Worm (Caenorhabditis elegans) whole organism, young adult: ENCODE measurements around the gene col-132.

Experiments used
- B0336.3 ChIP-seq: fragments of 200-800 bp; sonication (Bioruptor generic); IDR thresholded peaks from 2 replicates; pipeline ENCODE4 v1.3.6; 2022; ENCODE audit warnings: missing genetic modification characterization, missing compliant biosample characterization
- C17E4.6 ChIP-seq: fragments of 200-800 bp; sonication (Bioruptor generic); IDR thresholded peaks from 2 replicates; pipeline ENCODE4 v1.3.6; 2022; ENCODE audit warnings: missing genetic modification reagents, missing genetic modification characterization, missing compliant biosample characterization
- D2030.7 ChIP-seq: fragments of 200-800 bp; sonication (Bioruptor generic); IDR thresholded peaks from 2 replicates; pipeline ENCODE4 v1.3.6; 2022; ENCODE audit warnings: missing genetic modification reagents, missing genetic modification characterization, missing compliant biosample characterization
- F23B12.7 ChIP-seq: sonication (generic microtip); optimal IDR thresholded peaks from 2 replicates; lab custom pipeline; 2017; ENCODE audit warnings: missing genetic modification characterization, mild to moderate bottlenecking, missing compliant biosample characterization, antibody characterized with exemption, moderate library complexity; ENCODE audit not compliant: insufficient read depth
- F33H1.4 ChIP-seq: fragments of 200-800 bp; sonication (Bioruptor generic); IDR thresholded peaks from 2 replicates; pipeline ENCODE4 v1.3.6; 2022; ENCODE audit warnings: missing genetic modification reagents, missing genetic modification characterization, missing compliant biosample characterization
- F37B4.10 ChIP-seq: fragments of 200-800 bp; sonication (Bioruptor generic); IDR thresholded peaks from 2 replicates; pipeline ENCODE4 v1.3.6; 2022; ENCODE audit warnings: missing genetic modification characterization, missing compliant biosample characterization
- F49E8.2 ChIP-seq: sonication (generic microtip); optimal IDR thresholded peaks from 3 replicates; lab custom pipeline; 2017; ENCODE audit warnings: missing genetic modification characterization, mild to moderate bottlenecking, missing compliant biosample characterization, antibody characterized with exemption, moderate library complexity; ENCODE audit not compliant: insufficient read depth
- K12H6.12 ChIP-seq: fragments of 200-800 bp; sonication (Bioruptor generic); optimal IDR thresholded peaks from 2 replicates; lab custom pipeline; 2018; ENCODE audit warnings: mild to moderate bottlenecking, missing genetic modification characterization, missing compliant biosample characterization
- T26A5.8 ChIP-seq: sonication (generic microtip); optimal IDR thresholded peaks from 2 replicates; lab custom pipeline; 2016; ENCODE audit warnings: missing genetic modification characterization, missing compliant biosample characterization
- aptf-2 ChIP-seq: fragments of 200-800 bp; sonication (Bioruptor generic); conservative IDR thresholded peaks from 2 replicates; pipeline ENCODE4 v1.3.6; 2022; ENCODE audit warnings: missing genetic modification reagents, missing genetic modification characterization, missing compliant biosample characterization
- attf-6 ChIP-seq: fragments of 200-800 bp; sonication (Bioruptor generic); IDR thresholded peaks from 2 replicates; pipeline ENCODE4 v1.3.6; 2022; ENCODE audit warnings: missing genetic modification reagents, missing genetic modification characterization, missing compliant biosample characterization
- bed-1 ChIP-seq: fragments of 200-800 bp; sonication (Bioruptor generic); IDR thresholded peaks from 2 replicates; pipeline ENCODE4 v1.3.6; 2022; ENCODE audit warnings: missing genetic modification reagents, missing genetic modification characterization, missing compliant biosample characterization
- ceh-58 ChIP-seq: fragments of 200-800 bp; sonication (Bioruptor generic); IDR thresholded peaks from 2 replicates; pipeline ENCODE4 v1.3.6; 2022; ENCODE audit warnings: missing genetic modification characterization, missing compliant biosample characterization
- dox-1 ChIP-seq: fragments of 200-800 bp; sonication (Bioruptor generic); IDR thresholded peaks from 2 replicates; pipeline ENCODE4 v1.3.6; 2022; ENCODE audit warnings: missing genetic modification reagents, missing genetic modification characterization, missing compliant biosample characterization
- dpff-1 ChIP-seq: sonication (generic microtip); optimal IDR thresholded peaks from 2 replicates; lab custom pipeline; 2017; ENCODE audit warnings: mild to moderate bottlenecking, missing genetic modification characterization, missing compliant biosample characterization
- egl-18 ChIP-seq: fragments of 200-800 bp; sonication (Bioruptor generic); IDR thresholded peaks from 2 replicates; pipeline ENCODE4 v1.3.6; 2022; ENCODE audit warnings: missing genetic modification reagents, missing genetic modification characterization, missing compliant biosample characterization
- ekl-4 ChIP-seq: fragments of 200-800 bp; sonication (Bioruptor generic); IDR thresholded peaks from 2 replicates; pipeline ENCODE4 v1.3.6; 2022; ENCODE audit warnings: missing genetic modification reagents, missing genetic modification characterization, missing compliant biosample characterization
- hmg-20 ChIP-seq: fragments of 200-800 bp; sonication (Bioruptor generic); IDR thresholded peaks from 2 replicates; pipeline ENCODE4 v1.3.6; 2022; ENCODE audit warnings: missing genetic modification reagents, missing genetic modification characterization, missing compliant biosample characterization
- hrde-1 ChIP-seq: sonication (generic microtip); optimal IDR thresholded peaks from 2 replicates; lab custom pipeline; 2016; ENCODE audit warnings: missing genetic modification characterization, mild to moderate bottlenecking, missing compliant biosample characterization, moderate library complexity, missing genotype, missing genetic modification reagents, borderline replicate concordance
- hsf-1 ChIP-seq: fragments of 200-800 bp; sonication (Bioruptor generic); IDR thresholded peaks from 2 replicates; pipeline ENCODE4 v1.3.6; 2022; ENCODE audit warnings: missing genetic modification reagents, missing genetic modification characterization, missing compliant biosample characterization
- lag-1 ChIP-seq: fragments of 200-800 bp; sonication (Bioruptor generic); IDR thresholded peaks from 2 replicates; pipeline ENCODE4 v1.3.6; 2022; ENCODE audit warnings: missing genetic modification reagents, missing genetic modification characterization, missing compliant biosample characterization
- let-607 ChIP-seq, 2 experiments: fragments of 200-800 bp in 1 of 2; sonication (Bioruptor generic) in 1 of 2; sonication (generic microtip) in 1 of 2; optimal IDR thresholded peaks; 2 replicates each; lab custom pipeline; 2016 to 2018; ENCODE audit warnings: mild to moderate bottlenecking in 2 of 2, missing compliant biosample characterization in 2 of 2, missing genetic modification characterization in 2 of 2, moderate library complexity in 2 of 2, missing genotype in 1 of 2
- lin-26 ChIP-seq: fragments of 200-800 bp; sonication (Bioruptor generic); IDR thresholded peaks from 2 replicates; pipeline ENCODE4 v1.3.6; 2022; ENCODE audit warnings: missing genetic modification reagents, missing genetic modification characterization, missing compliant biosample characterization
- lin-40 ChIP-seq: sonication (generic microtip); optimal IDR thresholded peaks from 2 replicates; lab custom pipeline; 2016; ENCODE audit warnings: missing genetic modification characterization, mild to moderate bottlenecking, missing compliant biosample characterization, missing genotype, missing genetic modification reagents
- lin-54 ChIP-seq: fragments of 200-800 bp; sonication (Bioruptor generic); optimal IDR thresholded peaks from 2 replicates; lab custom pipeline; 2018; ENCODE audit warnings: mild to moderate bottlenecking, missing genetic modification characterization, missing compliant biosample characterization
- lir-1 ChIP-seq: fragments of 200-800 bp; sonication (Bioruptor generic); conservative IDR thresholded peaks from 2 replicates; pipeline ENCODE4 v1.3.6; 2022; ENCODE audit warnings: missing genetic modification reagents, missing genetic modification characterization, missing compliant biosample characterization
- madf-10 ChIP-seq: sonication (generic microtip); optimal IDR thresholded peaks from 2 replicates; lab custom pipeline; 2016; ENCODE audit warnings: mild to moderate bottlenecking, missing genetic modification characterization, missing compliant biosample characterization
- madf-3 ChIP-seq: fragments of 200-800 bp; sonication (Bioruptor generic); IDR thresholded peaks from 2 replicates; pipeline ENCODE4 v1.3.6; 2022; ENCODE audit warnings: missing genetic modification reagents, missing genetic modification characterization, missing compliant biosample characterization
- madf-6 ChIP-seq: fragments of 200-800 bp; sonication (Bioruptor generic); IDR thresholded peaks from 2 replicates; pipeline ENCODE4 v1.3.6; 2022; ENCODE audit warnings: missing genetic modification reagents, missing genetic modification characterization, missing compliant biosample characterization
- mxl-1 ChIP-seq: sonication (generic microtip); optimal IDR thresholded peaks from 2 replicates; lab custom pipeline; 2016; ENCODE audit warnings: missing genetic modification characterization, missing compliant biosample characterization
- nfya-2 ChIP-seq: fragments of 200-800 bp; sonication (Bioruptor generic); IDR thresholded peaks from 2 replicates; pipeline ENCODE4 v1.3.6; 2022; ENCODE audit warnings: missing genetic modification reagents, missing genetic modification characterization, missing compliant biosample characterization
- nhr-80 ChIP-seq: sonication (generic microtip); optimal IDR thresholded peaks from 2 replicates; lab custom pipeline; 2016; ENCODE audit warnings: missing genetic modification characterization, missing compliant biosample characterization
- pbrm-1 ChIP-seq: fragments of 200-800 bp; sonication (Bioruptor generic); IDR thresholded peaks from 2 replicates; pipeline ENCODE4 v1.3.6; 2022; ENCODE audit warnings: missing genetic modification reagents, missing genetic modification characterization, missing compliant biosample characterization
- rcor-1 ChIP-seq: fragments of 200-800 bp; sonication (Bioruptor generic); IDR thresholded peaks from 2 replicates; pipeline ENCODE4 v1.3.6; 2022; ENCODE audit warnings: missing genetic modification reagents, missing genetic modification characterization, missing compliant biosample characterization
- rpc-1 ChIP-seq, 2 experiments: fragments of 150-350 bp in 1 of 2; sonication (generic microtip) in 1 of 2; optimal IDR thresholded peaks; 2 replicates each; lab custom pipeline; 2014 to 2018; ENCODE audit warnings: missing biosample characterization in 1 of 2, missing genetic modification characterization in 1 of 2, missing genetic modification reagents in 1 of 2, missing genotype in 1 of 2
- snpc-1.1 ChIP-seq: sonication (generic microtip); optimal IDR thresholded peaks from 2 replicates; lab custom pipeline; 2017; ENCODE audit warnings: missing genetic modification characterization, mild to moderate bottlenecking, missing compliant biosample characterization, antibody characterized with exemption, moderate library complexity, missing genotype, missing genetic modification reagents; ENCODE audit not compliant: insufficient read depth
- snpc-3.4 ChIP-seq: sonication (generic microtip); optimal IDR thresholded peaks from 2 replicates; lab custom pipeline; 2017; ENCODE audit warnings: missing genetic modification characterization, mild to moderate bottlenecking, missing compliant biosample characterization, antibody characterized with exemption, moderate library complexity, missing genotype, missing genetic modification reagents
- tbx-9 ChIP-seq: sonication (generic microtip); optimal IDR thresholded peaks from 2 replicates; lab custom pipeline; 2016; ENCODE audit warnings: borderline replicate concordance, missing genetic modification characterization, inconsistent platforms, missing compliant biosample characterization
- unc-130 ChIP-seq: sonication (generic microtip); optimal IDR thresholded peaks from 2 replicates; lab custom pipeline; 2016; ENCODE audit warnings: missing genetic modification reagents, missing genetic modification characterization, missing compliant biosample characterization
- zim-3 ChIP-seq: sonication (generic microtip); optimal IDR thresholded peaks from 2 replicates; lab custom pipeline; 2017; ENCODE audit warnings: mild to moderate bottlenecking, missing genetic modification characterization, moderate library complexity, missing compliant biosample characterization

The col-132 gene

ce11 chrIV:13052568-13052967 is 38.3 kb downstream of the col-132 start, which contains the start of gene F49E11.7:
Gene F49E11.7, plus strand, starts transcription at chrIV:13052868.
- no peak for TF ChIP-seq lir-1 (GFP tag; lab: Robert Waterston, UW)
- no peak for TF ChIP-seq C17E4.6 (GFP tag; lab: Robert Waterston, UW)
- no peak for TF ChIP-seq tbx-9 (tag; lab: Kevin White, UChicago)
- TF ChIP-seq dox-1 (GFP tag; lab: Robert Waterston, UW), result no peak
- no peak for TF ChIP-seq madf-6
- TF ChIP-seq D2030.7 (GFP tag; lab: Robert Waterston, UW), result no peak
- TF ChIP-seq lag-1 (GFP tag; lab: Robert Waterston, UW), result no peak
- TF ChIP-seq nhr-80 (tag; lab: Kevin White, UChicago), result no peak

DNA sequence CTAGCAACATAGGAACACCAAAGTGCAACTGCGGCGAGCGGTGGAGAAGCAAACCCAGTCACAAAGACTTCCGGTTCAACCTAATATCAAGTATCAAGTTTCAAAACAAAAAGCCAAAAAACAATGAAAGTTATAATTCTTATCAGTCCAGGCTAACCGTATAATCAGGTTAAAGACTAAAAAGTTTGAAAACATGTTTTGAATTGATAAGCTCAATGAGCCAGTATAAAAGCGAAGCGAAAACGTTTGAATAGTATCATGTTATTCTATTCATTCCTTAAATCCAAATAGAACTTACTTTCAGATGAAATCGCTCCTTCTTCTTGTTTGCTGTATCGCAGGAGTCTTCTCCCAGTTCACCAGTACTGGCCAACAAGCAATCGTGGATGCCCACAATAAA is 39.8 kb downstream of the col-132 start, which contains the start of gene scl-11:
scl-11 (plus strand) TSS at position 301 of the 400 bp plus-strand sequence.
- TF ChIP-seq B0336.3 (GFP tag; lab: Robert Waterston, UW) (no peak), let-607 (tag; optimal IDR thresholded peaks at IDR 0.05; lab: Kevin White, UChicago) (no peak), K12H6.12 (tag; lab: Kevin White, UChicago) (no peak), zim-3 (tag; lab: Kevin White, UChicago) (no peak), mxl-1 (no peak), nfya-2 (GFP tag; lab: Robert Waterston, UW) (no peak), hmg-20 (GFP tag; lab: Robert Waterston, UW) (no peak), T26A5.8 (tag; lab: Kevin White, UChicago) (no peak), egl-18 (GFP tag; lab: Robert Waterston, UW) (no peak), C17E4.6 (GFP tag; lab: Robert Waterston, UW) (no peak), madf-3 (GFP tag; lab: Robert Waterston, UW) (no peak), pbrm-1 (no peak), lin-26 (GFP tag; lab: Robert Waterston, UW) (no peak), F49E8.2 (no peak), dpff-1 (tag; lab: Kevin White, UChicago) (no peak), aptf-2 (GFP tag; lab: Robert Waterston, UW) (no peak), hsf-1 (GFP tag; lab: Robert Waterston, UW) (no peak), F23B12.7 (tag; lab: Kevin White, UChicago) (no peak)

ce11 chrIV:13048157-13048556 is 42.7 kb downstream of the col-132 start, which contains the start of gene scl-10:
Gene scl-10, plus strand, starts transcription at chrIV:13048457.
- TF ChIP-seq madf-10 (tag; lab: Kevin White, UChicago), result no peak

- TF ChIP-seq T26A5.8 (tag; lab: Kevin White, UChicago), result no peak
- no peak for TF ChIP-seq bed-1
- TF ChIP-seq ceh-58 (GFP tag; lab: Robert Waterston, UW), result no peak
- no peak for TF ChIP-seq B0336.3 (GFP tag; lab: Robert Waterston, UW)
- no peak for TF ChIP-seq hrde-1
- TF ChIP-seq rpc-1 (optimal IDR thresholded peaks at IDR 0.05; lab: Kevin White, UChicago), result no peak
- no peak for TF ChIP-seq rpc-1 (tag; optimal IDR thresholded peaks at IDR 0.05; lab: Kevin White, UChicago)
- TF ChIP-seq F33H1.4 (GFP tag; lab: Robert Waterston, UW), result no peak
- no peak for TF ChIP-seq snpc-1.1 (tag; lab: Kevin White, UChicago)
- no peak for TF ChIP-seq rcor-1 (GFP tag; lab: Robert Waterston, UW)
- no peak for TF ChIP-seq tbx-9 (tag; lab: Kevin White, UChicago)
- no peak for TF ChIP-seq lin-40 (tag; lab: Kevin White, UChicago)
- TF ChIP-seq attf-6, result no peak
- no peak for TF ChIP-seq F37B4.10 (GFP tag; lab: Robert Waterston, UW)
- TF ChIP-seq snpc-3.4, result no peak
- TF ChIP-seq madf-10 (tag; lab: Kevin White, UChicago), result no peak
- no peak for TF ChIP-seq F49E8.2
- no peak for TF ChIP-seq unc-130 (GFP tag; lab: Kevin White, UChicago)
- TF ChIP-seq ekl-4, result no peak
- no peak for TF ChIP-seq lin-54 (GFP tag; lab: Kevin White, UChicago)
These were observed 44.0 kb downstream of the col-132 start, which contains the start of gene scl-9 for ce11 chrIV:13046848-13047247. Gene scl-9, plus strand, starts transcription at chrIV:13047148.
